Fruit fly (Drosophila melanogaster) whole organism, embryonic: ENCODE data around the gene Pino.

Experiments used
- Ada2b ChIP-seq: fragments of 200-800 bp; sonication (Bioruptor generic); IDR thresholded peaks from 2 replicates; pipeline ENCODE4 v1.3.6; 2022; ENCODE audit warnings: missing biosample characterization, missing genetic modification characterization
- Atf-2 ChIP-seq: fragments of 200-800 bp; sonication (Bioruptor generic); optimal IDR thresholded peaks from 2 replicates; lab custom pipeline; 2016; ENCODE audit warnings: missing biosample characterization, missing genetic modification characterization
- CG11723 ChIP-seq: fragments of 200-800 bp; sonication (Bioruptor generic); optimal IDR thresholded peaks from 2 replicates; lab custom pipeline; 2017; ENCODE audit warnings: missing biosample characterization, mild to moderate bottlenecking, missing genetic modification characterization
- CG13894 ChIP-seq: fragments of 200-800 bp; sonication (Bioruptor generic); optimal IDR thresholded peaks from 3 replicates; lab custom pipeline; 2018; ENCODE audit warnings: missing biosample characterization, mild to moderate bottlenecking, missing genetic modification characterization, moderate library complexity
- CG14014 ChIP-seq: fragments of 200-800 bp; sonication (Bioruptor generic); IDR thresholded peaks from 2 replicates; pipeline ENCODE4 v1.3.6; 2022; ENCODE audit warnings: missing biosample characterization, missing genetic modification characterization
- CG14441 ChIP-seq: fragments of 200-800 bp; sonication (Bioruptor generic); IDR thresholded peaks from 2 replicates; pipeline ENCODE4 v1.3.6; 2022; ENCODE audit warnings: missing biosample characterization, missing genetic modification characterization
- CG15011 ChIP-seq: fragments of 200-800 bp; sonication (Bioruptor generic); optimal IDR thresholded peaks from 3 replicates; lab custom pipeline; 2018; ENCODE audit warnings: missing biosample characterization, mild to moderate bottlenecking, missing genetic modification characterization
- CG1529 ChIP-seq: fragments of 200-800 bp; sonication (Bioruptor generic); optimal IDR thresholded peaks from 3 replicates; lab custom pipeline; 2018; ENCODE audit warnings: missing biosample characterization, missing genetic modification characterization
- CG15601 ChIP-seq: fragments of 200-800 bp; sonication (Bioruptor generic); optimal IDR thresholded peaks from 3 replicates; lab custom pipeline; 2019; ENCODE audit warnings: missing biosample characterization, mild to moderate bottlenecking, missing genetic modification characterization, moderate library complexity
- CG30431 ChIP-seq: fragments of 200-800 bp; sonication (Bioruptor generic); optimal IDR thresholded peaks from 2 replicates; lab custom pipeline; 2017; ENCODE audit warnings: missing biosample characterization, missing genetic modification characterization
- CG31365 ChIP-seq: fragments of 200-800 bp; sonication (Bioruptor generic); optimal IDR thresholded peaks from 2 replicates; lab custom pipeline; 2018; ENCODE audit warnings: missing biosample characterization, mild to moderate bottlenecking, missing genetic modification characterization
- CG3281 ChIP-seq: fragments of 200-800 bp; sonication (Bioruptor generic); optimal IDR thresholded peaks from 3 replicates; lab custom pipeline; 2017; ENCODE audit warnings: missing biosample characterization, mild to moderate bottlenecking, missing genetic modification characterization
- CG34422 ChIP-seq: fragments of 200-800 bp; sonication (Bioruptor generic); IDR thresholded peaks from 3 replicates; pipeline ENCODE4 v1.3.6; 2022; ENCODE audit warnings: missing biosample characterization, missing genetic modification characterization
- CG4282 ChIP-seq: fragments of 200-800 bp; sonication (Bioruptor generic); optimal IDR thresholded peaks from 2 replicates; lab custom pipeline; 2016; ENCODE audit warnings: missing biosample characterization, missing genetic modification characterization
- CG43689 ChIP-seq: fragments of 200-800 bp; sonication (Bioruptor generic); IDR thresholded peaks from 2 replicates; pipeline ENCODE4 v1.3.6; 2022; ENCODE audit warnings: missing biosample characterization, missing genetic modification characterization
- CG4424 ChIP-seq: fragments of 200-800 bp; sonication (Bioruptor generic); optimal IDR thresholded peaks from 3 replicates; lab custom pipeline; 2016; ENCODE audit warnings: missing biosample characterization, missing genetic modification characterization
- CG5180 ChIP-seq: fragments of 200-800 bp; sonication (Bioruptor generic); optimal IDR thresholded peaks from 3 replicates; lab custom pipeline; 2017; ENCODE audit warnings: missing biosample characterization, missing genetic modification characterization, mild to moderate bottlenecking, moderate library complexity, missing genetic modification reagents
- CG6654 ChIP-seq: fragments of 200-800 bp; sonication (Bioruptor generic); optimal IDR thresholded peaks from 2 replicates; lab custom pipeline; 2017; ENCODE audit warnings: missing biosample characterization, mild to moderate bottlenecking, missing genetic modification characterization
- CG6683 ChIP-seq: fragments of 200-800 bp; sonication (Bioruptor generic); optimal IDR thresholded peaks from 2 replicates; lab custom pipeline; 2017; ENCODE audit warnings: missing biosample characterization, mild to moderate bottlenecking, missing genetic modification characterization, missing genetic modification reagents
- CG9817 ChIP-seq: fragments of 200-800 bp; sonication (Bioruptor generic); optimal IDR thresholded peaks from 2 replicates; lab custom pipeline; 2018; ENCODE audit warnings: missing biosample characterization, mild to moderate bottlenecking, missing genetic modification characterization, moderate library complexity
- Chrac-16 ChIP-seq: fragments of 200-800 bp; sonication (Bioruptor generic); optimal IDR thresholded peaks from 3 replicates; lab custom pipeline; 2016; ENCODE audit warnings: missing biosample characterization, missing genetic modification characterization
- D ChIP-seq, 2 experiments: fragments of 200-800 bp in 1 of 2; fragments of >200 bp in 1 of 2; sonication (Bioruptor generic) in 1 of 2; optimal IDR thresholded peaks; 2 replicates in 1 of 2; 3 replicates in 1 of 2; lab custom pipeline; 2017; ENCODE audit warnings: mild to moderate bottlenecking in 1 of 2, missing biosample characterization in 1 of 2, missing genetic modification characterization in 1 of 2, missing genetic modification reagents in 1 of 2
- Dip2 ChIP-seq: fragments of 200-800 bp; sonication (Bioruptor generic); IDR thresholded peaks from 2 replicates; pipeline ENCODE4 v1.3.6; 2022; ENCODE audit warnings: missing biosample characterization, missing genetic modification characterization
- Hand ChIP-seq: fragments of 200-800 bp; sonication (Bioruptor generic); optimal IDR thresholded peaks from 2 replicates; lab custom pipeline; 2017; ENCODE audit warnings: mild to moderate bottlenecking, missing biosample characterization, missing genetic modification reagents, missing genetic modification characterization
- MESR4 ChIP-seq: fragments of 200-800 bp; sonication (Bioruptor generic); optimal IDR thresholded peaks from 2 replicates; lab custom pipeline; 2018; ENCODE audit warnings: missing biosample characterization, mild to moderate bottlenecking, missing genetic modification characterization, moderate library complexity
- Med ChIP-seq: fragments of 200-800 bp; sonication (Bioruptor generic); peaks from one replicate; lab custom pipeline; 2016; ENCODE audit warnings: missing biosample characterization, missing genetic modification characterization, mild to moderate bottlenecking, inconsistent platforms, moderate library complexity
- Neu2 ChIP-seq: fragments of 200-800 bp; sonication (Bioruptor generic); optimal IDR thresholded peaks from 3 replicates; lab custom pipeline; 2016; ENCODE audit warnings: missing biosample characterization, missing genetic modification characterization, borderline replicate concordance
- Nf-YC ChIP-seq: fragments of 200-800 bp; optimal IDR thresholded peaks from 3 replicates; lab custom pipeline; 2019; ENCODE audit warnings: missing biosample characterization, mild to moderate bottlenecking, missing genetic modification characterization, moderate library complexity
- PHDP ChIP-seq: fragments of 200-800 bp; sonication (Bioruptor generic); optimal IDR thresholded peaks from 3 replicates; lab custom pipeline; 2018; ENCODE audit warnings: missing biosample characterization, mild to moderate bottlenecking, missing genetic modification characterization, moderate library complexity
- Ptx1 ChIP-seq: fragments of 200-800 bp; sonication (Bioruptor generic); IDR thresholded peaks from 2 replicates; pipeline ENCODE4 v1.3.6; 2022; ENCODE audit warnings: missing biosample characterization, missing genetic modification characterization
- Sox100B ChIP-seq: fragments of 200-800 bp; sonication (Bioruptor generic); optimal IDR thresholded peaks from 3 replicates; lab custom pipeline; 2018; ENCODE audit warnings: missing biosample characterization, mild to moderate bottlenecking, missing genetic modification characterization
- Stat92E ChIP-seq, 3 experiments: fragments of >200 bp in 2 of 3; fragments of 200-800 bp in 1 of 3; sonication (Bioruptor generic) in 1 of 3; optimal IDR thresholded peaks; 2 replicates each; lab custom pipeline; 2017 to 2019; ENCODE audit warnings: missing biosample characterization in 3 of 3, missing genetic modification characterization in 3 of 3, mild to moderate bottlenecking in 1 of 3, moderate library complexity in 1 of 3
- Vsx1 ChIP-seq: fragments of 200-800 bp; sonication (Bioruptor generic); optimal IDR thresholded peaks from 2 replicates; lab custom pipeline; 2017; ENCODE audit warnings: missing biosample characterization, mild to moderate bottlenecking, missing genetic modification characterization, missing genetic modification reagents
- cas ChIP-seq: fragments of 200-800 bp; sonication (Bioruptor generic); IDR thresholded peaks from 2 replicates; pipeline ENCODE4 v1.3.6; 2022; ENCODE audit warnings: missing biosample characterization, missing genetic modification characterization
- chm ChIP-seq: fragments of 200-800 bp; sonication (Bioruptor generic); IDR thresholded peaks from 2 replicates; pipeline ENCODE4 v1.3.6; 2022; ENCODE audit warnings: missing biosample characterization, missing genetic modification characterization
- ci ChIP-seq: fragments of 200-800 bp; sonication (Bioruptor generic); IDR thresholded peaks from 3 replicates; pipeline ENCODE4 v1.3.6; 2022; ENCODE audit warnings: missing biosample characterization, missing genetic modification characterization
- cwo ChIP-seq: fragments of 200-800 bp; sonication (Bioruptor generic); optimal IDR thresholded peaks from 3 replicates; lab custom pipeline; 2017; ENCODE audit warnings: missing biosample characterization, missing genetic modification characterization, mild to moderate bottlenecking, moderate library complexity, missing genetic modification reagents
- danr ChIP-seq: fragments of 200-800 bp; sonication (Bioruptor generic); IDR thresholded peaks from 2 replicates; pipeline ENCODE4 v1.3.6; 2022; ENCODE audit warnings: missing biosample characterization, missing genetic modification characterization
- dmrt99B ChIP-seq: fragments of 200-800 bp; sonication (Bioruptor generic); optimal IDR thresholded peaks from 2 replicates; lab custom pipeline; 2018; ENCODE audit warnings: missing biosample characterization, mild to moderate bottlenecking, missing genetic modification characterization, moderate library complexity
- ems ChIP-seq: fragments of 200-800 bp; sonication (Bioruptor generic); optimal IDR thresholded peaks from 3 replicates; lab custom pipeline; 2016; ENCODE audit warnings: missing biosample characterization, missing genetic modification characterization
- fd102C ChIP-seq: fragments of 200-800 bp; sonication (Bioruptor generic); optimal IDR thresholded peaks from 2 replicates; lab custom pipeline; 2018; ENCODE audit warnings: missing biosample characterization, mild to moderate bottlenecking, missing genetic modification characterization, moderate library complexity
- gce ChIP-seq: fragments of 200-800 bp; sonication (Bioruptor generic); IDR thresholded peaks from 3 replicates; pipeline ENCODE4 v1.3.6; 2022; ENCODE audit warnings: missing biosample characterization, missing genetic modification characterization
- nerfin-1 ChIP-seq: fragments of 200-800 bp; sonication (Bioruptor generic); optimal IDR thresholded peaks from 3 replicates; lab custom pipeline; 2019; ENCODE audit warnings: missing biosample characterization, mild to moderate bottlenecking, missing genetic modification characterization, moderate library complexity
- run ChIP-seq: fragments of 200-800 bp; sonication (Bioruptor generic); optimal IDR thresholded peaks from 3 replicates; lab custom pipeline; 2018; ENCODE audit warnings: missing biosample characterization, mild to moderate bottlenecking, missing genetic modification characterization
- trh ChIP-seq: fragments of 200-800 bp; sonication (Bioruptor generic); optimal IDR thresholded peaks from 2 replicates; lab custom pipeline; 2016; ENCODE audit warnings: missing biosample characterization, missing genetic modification characterization
- wdn ChIP-seq: fragments of 200-800 bp; sonication (Bioruptor generic); IDR thresholded peaks from 2 replicates; pipeline ENCODE4 v1.3.6; 2022; ENCODE audit warnings: missing biosample characterization, missing genetic modification characterization
- zfh2 ChIP-seq: fragments of 200-800 bp; sonication (Bioruptor generic); optimal IDR thresholded peaks from 2 replicates; lab custom pipeline; 2016; ENCODE audit warnings: missing biosample characterization, missing genetic modification characterization

Pino gene

dm6 chr2L:1118880-1119809 lies 9.6 kb downstream of the Pino start (continued):
- TF ChIP-seq CG34422 (GFP tag; lab: Robert Waterston, UW) (peak; percentile 66; the same call in 2 of the 3 replicates), Ada2b (GFP tag; lab: Robert Waterston, UW) (peak; percentile 84), CG15011 (peak; percentile 50), Stat92E (GFP tag; optimal IDR thresholded peaks at IDR 0.05; lab: Kevin White, UChicago) (no peak), ci (GFP tag; lab: Robert Waterston, UW) (peak; percentile 71; the same call in 2 of the 3 replicates), Sox100B (GFP tag; lab: Kevin White, UChicago) (peak; percentile 44), Med (GFP tag; lab: Kevin White, UChicago) (peak; percentile 91), CG4282 (GFP tag; lab: Kevin White, UChicago) (no peak), CG14014 (GFP tag; lab: Robert Waterston, UW) (peak; percentile 87), fd102C (GFP tag; lab: Kevin White, UChicago) (peak; percentile 32), CG13894 (tag; lab: Kevin White, UChicago) (peak; percentile 13), Neu2 (GFP tag; lab: Kevin White, UChicago) (no peak), CG15601 (no peak), cas (GFP tag; lab: Robert Waterston, UW) (0 out of 2 replicates have a peak, but pooled peaks have one; percentile 18), CG11723 (no peak), Atf-2 (GFP tag; lab: Kevin White, UChicago) (peak; percentile 57), CG3281 (GFP tag; lab: Kevin White, UChicago) (peak; percentile 69), CG31365 (tag; lab: Kevin White, UChicago) (no peak), CG1529 (peak; percentile 25), chm (GFP tag; lab: Robert Waterston, UW) (peak; percentile 59; the same call in 1 of the 2 replicates), gce (GFP tag; lab: Robert Waterston, UW) (no peak), Nf-YC (peak; percentile 6), nerfin-1 (tag; lab: Kevin White, UChicago) (no peak), Vsx1 (GFP tag; lab: Kevin White, UChicago) (peak; percentile 33), D (optimal IDR thresholded peaks at IDR 0.05; lab: Kevin White, UChicago) (no peak), D (GFP tag; optimal IDR thresholded peaks at IDR 0.05; lab: Kevin White, UChicago) (peak; percentile 32), CG5180 (GFP tag; lab: Kevin White, UChicago) (no peak), run (no peak), MESR4 (GFP tag; lab: Kevin White, UChicago) (no peak), wdn (GFP tag; lab: Robert Waterston, UW) (peak; percentile 82), PHDP (tag; lab: Kevin White, UChicago) (peak; percentile 81), Dip2 (GFP tag; lab: Robert Waterston, UW) (no peak), danr (GFP tag; lab: Robert Waterston, UW) (peak; percentile 65; the same call in 1 of the 2 replicates), CG43689 (GFP tag; lab: Robert Waterston, UW) (no peak), CG14441 (GFP tag; lab: Robert Waterston, UW) (peak; percentile 84), trh (GFP tag; lab: Kevin White, UChicago) (peak; percentile 12), ems (GFP tag; lab: Kevin White, UChicago) (peak; percentile 59), CG9817 (tag; lab: Kevin White, UChicago) (peak; percentile 68), CG6654 (GFP tag; lab: Kevin White, UChicago) (peak; percentile 28), zfh2 (GFP tag; lab: Kevin White, UChicago) (peak; percentile 75), Ptx1 (GFP tag; lab: Robert Waterston, UW) (peak; percentile 84), CG6683 (GFP tag; lab: Kevin White, UChicago) (peak; percentile 38), Chrac-16 (peak; percentile 67), Hand (GFP tag; lab: Kevin White, UChicago) (peak; percentile 42), CG4424 (peak; percentile 54), dmrt99B (tag; lab: Kevin White, UChicago) (peak; percentile 70), cwo (peak; percentile 85), CG30431 (GFP tag; lab: Kevin White, UChicago) (peak; percentile 40)
